Worm (Caenorhabditis elegans) whole organism, mixed stage, embryonic: ENCODE measurements around the gene M04B2.4.

Experiments used
- elt-1 ChIP-seq: sonication (generic microtip); optimal IDR thresholded peaks from 2 replicates; lab custom pipeline; 2017; ENCODE audit warnings: missing genetic modification characterization, mild to moderate bottlenecking, missing compliant biosample characterization, antibody characterized with exemption, moderate library complexity, borderline replicate concordance; ENCODE audit not compliant: insufficient read depth
- elt-3 ChIP-seq: fragments of 150-350 bp; optimal IDR thresholded peaks from 2 replicates; lab custom pipeline; 2014; ENCODE audit warnings: missing biosample characterization, missing genetic modification characterization
- nhr-237 ChIP-seq: fragments of 150-350 bp; optimal IDR thresholded peaks from 2 replicates; lab custom pipeline; 2014; ENCODE audit warnings: missing biosample characterization, missing genetic modification characterization
- nhr-28 ChIP-seq: fragments of 150-350 bp; optimal IDR thresholded peaks from 2 replicates; lab custom pipeline; 2014; ENCODE audit warnings: missing biosample characterization, missing genetic modification characterization
- sem-2 ChIP-seq: fragments of 200-800 bp; sonication (Bioruptor generic); optimal IDR thresholded peaks from 2 replicates; lab custom pipeline; 2018; ENCODE audit warnings: mild to moderate bottlenecking, missing genetic modification characterization, missing compliant biosample characterization
- snpc-4 ChIP-seq: fragments of 150-350 bp; optimal IDR thresholded peaks from 2 replicates; lab custom pipeline; 2014; ENCODE audit warnings: missing biosample characterization, missing genetic modification characterization
- sptf-1 ChIP-seq: sonication (generic microtip); optimal IDR thresholded peaks from 2 replicates; lab custom pipeline; 2017; ENCODE audit warnings: mild to moderate bottlenecking, missing genetic modification characterization, moderate library complexity, missing compliant biosample characterization

DNA sequence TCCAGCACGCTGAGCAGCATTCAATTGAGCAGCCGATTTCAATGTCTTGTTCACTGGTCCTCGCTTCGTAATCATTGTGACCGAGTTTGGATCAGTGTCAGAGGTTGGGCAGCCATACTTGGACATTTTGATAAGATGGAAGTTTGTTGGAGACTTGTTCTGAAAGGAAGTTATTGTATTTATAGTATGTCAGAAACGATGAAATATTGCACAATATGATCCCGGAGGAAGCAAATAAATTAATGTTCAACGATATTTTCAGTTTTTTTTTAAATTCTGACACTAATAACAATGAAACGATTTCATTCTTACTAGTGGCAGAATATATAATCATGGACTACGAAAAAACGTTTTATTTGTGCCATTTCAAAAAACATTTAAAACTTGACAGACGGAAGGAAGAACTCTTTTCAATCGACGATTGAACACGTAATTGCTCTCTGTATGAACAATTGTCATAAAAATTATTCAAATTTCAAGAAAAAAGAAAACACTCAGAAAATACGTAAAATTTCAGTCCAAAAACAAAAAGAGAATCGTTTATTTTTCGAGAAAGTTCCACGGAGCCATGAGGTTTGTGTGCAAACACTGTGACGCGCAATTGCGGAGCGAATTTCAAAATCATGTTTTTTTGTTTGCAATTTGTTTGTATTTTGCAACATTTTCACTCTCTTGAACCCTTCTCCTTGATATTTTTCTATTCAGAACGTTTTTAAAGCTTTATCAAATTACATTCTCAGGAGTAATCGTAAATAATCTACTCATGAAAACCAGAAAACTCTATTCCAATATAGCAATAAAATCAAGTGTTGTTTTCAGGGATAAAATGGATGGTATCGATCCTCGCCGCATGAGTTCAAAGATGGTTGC is 40.6 kb downstream of the M04B2.4 start, which contains the start of the genes mbf-1 and nse-4:
- no peak for TF ChIP-seq sem-2 (GFP tag; lab: Kevin White, UChicago)
- TF ChIP-seq elt-1 (tag; lab: Kevin White, UChicago): no peak
- TF ChIP-seq sptf-1 (tag; lab: Kevin White, UChicago): no peak
- TF ChIP-seq nhr-28 (tag; lab: Kevin White, UChicago): no peak
- peak; percentile 34 for TF ChIP-seq nhr-237 (tag; lab: Kevin White, UChicago)
- no peak for TF ChIP-seq elt-3 (tag; lab: Kevin White, UChicago)
- TF ChIP-seq snpc-4 (tag; lab: Kevin White, UChicago): no peak
